Worm (Caenorhabditis elegans) whole organism, L1 larva: ENCODE results near the gene srx-29.
"Not testable (repeated sequence)": the region's sequence is repeated elsewhere in the genome, so short reads cannot be mapped to it uniquely, and the experiment has no call there.

Source experiments
- alr-1 ChIP-seq: fragments of 200-800 bp; sonication (Bioruptor generic); optimal IDR thresholded peaks from 2 replicates; lab custom pipeline; 2018; ENCODE audit warnings: borderline replicate concordance, mild to moderate bottlenecking, missing genetic modification characterization, missing compliant biosample characterization
- ceh-82 ChIP-seq, 3 experiments: fragments of 150-350 bp in 1 of 3; sonication (generic microtip) in 2 of 3; optimal IDR thresholded peaks; 2 replicates each; lab custom pipeline; 2014 to 2017; ENCODE audit warnings: missing biosample characterization in 3 of 3, missing genetic modification characterization in 3 of 3
- lsy-2 ChIP-seq, 2 experiments: fragments of 150-350 bp; optimal IDR thresholded peaks; 2 replicates each; lab custom pipeline; 2014; ENCODE audit warnings: missing biosample characterization in 2 of 2, missing genetic modification characterization in 2 of 2
- tlp-1 ChIP-seq: fragments of 150-350 bp; optimal IDR thresholded peaks from 2 replicates; lab custom pipeline; 2014; ENCODE audit warnings: missing biosample characterization, missing genetic modification characterization

DNA sequence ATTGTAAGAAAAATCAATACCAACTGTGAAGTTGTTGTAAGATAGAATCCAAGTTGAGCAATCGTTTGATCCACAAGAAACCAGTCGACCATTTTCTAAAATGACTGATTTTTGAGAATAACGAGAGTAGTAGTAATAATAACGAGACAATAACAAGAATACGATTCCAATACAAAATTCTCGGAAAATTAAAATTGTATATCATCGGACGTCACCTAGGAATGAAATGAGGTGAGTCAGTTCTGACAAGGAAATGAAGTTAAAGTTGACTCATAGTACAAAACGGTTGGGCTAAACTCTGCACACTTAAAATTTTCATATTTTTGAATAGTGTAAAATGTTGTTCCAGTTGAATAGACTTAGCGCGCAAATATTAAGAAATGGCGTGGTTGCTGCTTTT is 46.4 kb upstream of the srx-29 start, which contains the start of gene str-19:
- TF ChIP-seq tlp-1 (tag; lab: Kevin White, UChicago); lsy-2 (tag; optimal IDR thresholded peaks at IDR 0.05; lab: Kevin White, UChicago); ceh-82 (tag; optimal IDR thresholded peaks at IDR 0.05; lab: Kevin White, UChicago); alr-1 (tag; lab: Kevin White, UChicago): not testable (repeated sequence)
